2 fruit fly cellular contexts compared by ENCODE assay signal in genomic region chr3R:8865031-8865430, dm6.
A peak's percentile ranks its signal among the peaks of the same experiment; 100 is the strongest.
TF ChIP-seq lines count a peak whose summit lies in the region.

No protein-coding gene starts in this region.

- no peak for TF ChIP-seq CTCF in whole organism, embryonic (GFP tag; optimal IDR thresholded peaks at IDR 0.05; lab: Kevin White, UChicago)

TF ChIP-seq in whole organism, embryonic, 481 proteins besides CTCF, POLR2A, EP300 and RAD21:
- 0 out of 3 replicates have a peak, but pooled peaks have one; percentile 23 for TF ChIP-seq dysf (GFP tag; IDR thresholded peaks at IDR 0.05; lab: Robert Waterston, UW)
- TF ChIP-seq Hr39 (optimal IDR thresholded peaks at IDR 0.05; lab: Kevin White, UChicago): peak; percentile 61
- TF ChIP-seq slbo (GFP tag; IDR thresholded peaks at IDR 0.05; lab: Robert Waterston, UW): 0 out of 2 replicates have a peak, but pooled peaks have one; percentile 11
- TF ChIP-seq Oli (tag; optimal IDR thresholded peaks at IDR 0.05; lab: Kevin White, UChicago): no peak
- no peak for TF ChIP-seq mld (GFP tag; IDR thresholded peaks at IDR 0.05; lab: Robert Waterston, UW; ENCODE audit: partially characterized antibody)

TF ChIP-seq in whole organism, wandering third instar larva, 38 proteins besides CTCF, POLR2A, EP300 and RAD21:
- TF ChIP-seq sage (GFP tag; optimal IDR thresholded peaks at IDR 0.05; lab: Kevin White, UChicago) (no peak), Sp1 (GFP tag; optimal IDR thresholded peaks at IDR 0.05; lab: Kevin White, UChicago) (no peak), usp (GFP tag; optimal IDR thresholded peaks at IDR 0.05; lab: Kevin White, UChicago) (no peak), Dfd (GFP tag; optimal IDR thresholded peaks at IDR 0.05; lab: Kevin White, UChicago) (peak; percentile 96), Jra (GFP tag; optimal IDR thresholded peaks at IDR 0.05; lab: Kevin White, UChicago) (no peak)
TF ChIP-seq in whole organism, wandering third instar larva: peak in this region for 1.

Comparison
In these comparisons a context has a peak if more than half of its experiments do, and no peak if none do; other contexts are left out.
1. Of the 10 proteins assayed by ChIP-seq in both whole organism, embryonic and whole organism, wandering third instar larva: peak only in whole organism, embryonic: none; only in whole organism, wandering third instar larva: Dfd; in both: none; in neither: 9.